Worm (Caenorhabditis elegans): ENCODE results near the gene spl-1.

DNA sequence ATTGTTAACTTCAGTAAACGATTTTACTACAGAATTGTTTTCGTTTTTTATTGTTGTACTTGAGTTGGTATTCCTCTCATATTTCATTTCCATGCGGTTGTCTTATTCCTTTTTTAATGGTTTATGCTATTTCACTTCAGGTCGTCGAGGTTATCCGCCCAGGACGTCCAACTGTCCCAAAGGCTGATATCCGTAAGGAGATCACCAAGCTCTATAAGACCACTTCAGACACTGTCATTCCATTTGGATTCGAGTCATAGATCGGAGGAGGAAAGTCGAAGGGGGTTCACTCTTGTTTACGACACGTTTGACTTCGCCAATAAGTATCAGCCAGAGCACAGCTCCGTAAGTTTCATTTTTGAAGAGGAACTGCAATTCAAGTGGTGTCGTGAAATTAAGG lies 3.6 kb upstream of the spl-1 start, which contains the start of gene T07A9.14:
- TF ChIP-seq nhr-90 (tag; optimal IDR thresholded peaks at IDR 0.05): no peak
- no peak for TF ChIP-seq tbx-9 (tag; optimal IDR thresholded peaks at IDR 0.05; ENCODE audit: borderline replicate concordance)
- no peak for TF ChIP-seq nfya-1 (tag; optimal IDR thresholded peaks at IDR 0.05; ENCODE audit: borderline replicate concordance, insufficient read depth)
- no peak for TF ChIP-seq hlh-12 (tag; optimal IDR thresholded peaks at IDR 0.05)
- TF ChIP-seq mes-4 (tag; optimal IDR thresholded peaks at IDR 0.05): peak; percentile 11
- TF ChIP-seq F57A8.1 (GFP tag; optimal IDR thresholded peaks at IDR 0.05): no peak
- no peak for TF ChIP-seq ztf-3 (GFP tag; optimal IDR thresholded peaks at IDR 0.05)
- TF ChIP-seq madf-3 (GFP tag; IDR thresholded peaks at IDR 0.05): peak; percentile 88
- TF ChIP-seq ztf-6 (GFP tag; IDR thresholded peaks at IDR 0.05): no peak
- TF ChIP-seq Y53F4B.3 (GFP tag; IDR thresholded peaks at IDR 0.05): no peak

All from whole organism, young adult.